Worm (Caenorhabditis elegans) whole organism, mixed stage, embryonic: ENCODE measurements around the gene Y69A2AR.19.

Experiments used
- blmp-1 ChIP-seq: fragments of 150-350 bp; optimal IDR thresholded peaks from 2 replicates; lab custom pipeline; 2014; ENCODE audit warnings: missing biosample characterization, missing genetic modification characterization
- ceh-39 ChIP-seq: fragments of 150-350 bp; optimal IDR thresholded peaks from 2 replicates; lab custom pipeline; 2014; ENCODE audit warnings: missing biosample characterization, missing genetic modification characterization
- ceh-83 ChIP-seq: fragments of 200-800 bp; sonication (Bioruptor generic); optimal IDR thresholded peaks from 2 replicates; lab custom pipeline; 2018; ENCODE audit warnings: mild to moderate bottlenecking, missing genetic modification characterization, missing compliant biosample characterization
- ces-1 ChIP-seq: fragments of 150-350 bp; optimal IDR thresholded peaks from 2 replicates; lab custom pipeline; 2014; ENCODE audit warnings: missing biosample characterization, missing genetic modification reagents, missing genetic modification characterization
- elt-1 ChIP-seq: sonication (generic microtip); optimal IDR thresholded peaks from 2 replicates; lab custom pipeline; 2017; ENCODE audit warnings: missing genetic modification characterization, mild to moderate bottlenecking, missing compliant biosample characterization, antibody characterized with exemption, moderate library complexity, borderline replicate concordance; ENCODE audit not compliant: insufficient read depth
- elt-3 ChIP-seq: fragments of 150-350 bp; optimal IDR thresholded peaks from 2 replicates; lab custom pipeline; 2014; ENCODE audit warnings: missing biosample characterization, missing genetic modification characterization
- ham-2 ChIP-seq: fragments of 200-800 bp; sonication (Bioruptor generic); optimal IDR thresholded peaks from 2 replicates; lab custom pipeline; 2018; ENCODE audit warnings: mild to moderate bottlenecking, missing genetic modification characterization, missing compliant biosample characterization
- hlh-1 ChIP-seq: fragments of 150-350 bp; optimal IDR thresholded peaks from 2 replicates; lab custom pipeline; 2014; ENCODE audit warnings: missing biosample characterization, missing genetic modification reagents, missing genetic modification characterization
- lin-13 ChIP-seq: fragments of 150-350 bp; optimal IDR thresholded peaks from 2 replicates; lab custom pipeline; 2014; ENCODE audit warnings: missing biosample characterization, missing genetic modification characterization
- mab-5 ChIP-seq: fragments of 150-350 bp; optimal IDR thresholded peaks from 2 replicates; lab custom pipeline; 2014; ENCODE audit warnings: missing biosample characterization, missing genetic modification characterization
- mep-1 ChIP-seq: fragments of 150-350 bp; optimal IDR thresholded peaks from 2 replicates; lab custom pipeline; 2017; ENCODE audit warnings: missing biosample characterization, missing genetic modification reagents, missing genetic modification characterization, inconsistent platforms
- nhr-12 ChIP-seq: fragments of 150-350 bp; optimal IDR thresholded peaks from 2 replicates; lab custom pipeline; 2014; ENCODE audit warnings: missing biosample characterization, missing genetic modification characterization
- nhr-2 ChIP-seq: fragments of 150-350 bp; optimal IDR thresholded peaks from 2 replicates; lab custom pipeline; 2014; ENCODE audit warnings: missing biosample characterization, missing genetic modification characterization
- nhr-28 ChIP-seq: fragments of 150-350 bp; optimal IDR thresholded peaks from 2 replicates; lab custom pipeline; 2014; ENCODE audit warnings: missing biosample characterization, missing genetic modification characterization
- nhr-76 ChIP-seq: sonication (generic microtip); optimal IDR thresholded peaks from 2 replicates; lab custom pipeline; 2017; ENCODE audit warnings: missing biosample characterization, missing genetic modification characterization
- pha-4 ChIP-seq: fragments of 150-350 bp; optimal IDR thresholded peaks from 2 replicates; lab custom pipeline; 2018; ENCODE audit warnings: missing biosample characterization, missing genetic modification reagents, missing genetic modification characterization
- snpc-4 ChIP-seq: fragments of 150-350 bp; optimal IDR thresholded peaks from 2 replicates; lab custom pipeline; 2014; ENCODE audit warnings: missing biosample characterization, missing genetic modification characterization
- unc-120 ChIP-seq: sonication (generic microtip); optimal IDR thresholded peaks from 2 replicates; lab custom pipeline; 2017; ENCODE audit warnings: missing genetic modification characterization, missing compliant biosample characterization; ENCODE audit not compliant: poor library complexity, severe bottlenecking
- unc-62 ChIP-seq: fragments of 150-350 bp; optimal IDR thresholded peaks from 2 replicates; lab custom pipeline; 2014; ENCODE audit warnings: missing biosample characterization, missing genetic modification reagents, missing genetic modification characterization
- ztf-11 ChIP-seq: fragments of 150-350 bp; optimal IDR thresholded peaks from 2 replicates; lab custom pipeline; 2014; ENCODE audit warnings: missing biosample characterization, missing genetic modification characterization

Y69A2AR.19 gene

DNA sequence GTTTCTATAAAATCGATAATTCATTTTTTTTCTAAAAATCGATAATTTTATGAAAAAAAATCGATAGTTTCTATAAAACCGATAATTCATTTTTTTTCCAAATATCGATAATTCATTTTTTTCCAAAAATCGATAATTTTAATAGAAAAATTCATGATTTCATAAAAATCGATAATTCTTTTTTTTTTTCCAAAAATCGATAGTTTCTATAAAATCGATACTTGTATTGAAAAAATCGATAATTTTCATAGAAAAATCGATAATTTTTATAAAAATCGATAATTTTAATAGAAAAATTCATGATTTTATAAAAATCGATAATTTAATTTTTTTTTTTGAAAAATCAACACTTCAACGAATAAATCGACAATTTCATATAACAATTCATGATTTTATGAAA, 40.7 kb downstream of the Y69A2AR.19 start:
- TF ChIP-seq unc-62 (GFP tag; lab: Kevin White, UChicago) (no peak), unc-120 (no peak), snpc-4 (tag; lab: Kevin White, UChicago) (no peak), elt-3 (tag; lab: Kevin White, UChicago) (no peak), pha-4 (tag; lab: Kevin White, UChicago) (no peak), ces-1 (GFP tag; lab: Kevin White, UChicago) (no peak), elt-1 (tag; lab: Kevin White, UChicago) (no peak), ceh-39 (tag; lab: Kevin White, UChicago) (no peak), ztf-11 (tag; lab: Kevin White, UChicago) (no peak), ceh-83 (GFP tag; lab: Kevin White, UChicago) (no peak)

DNA sequence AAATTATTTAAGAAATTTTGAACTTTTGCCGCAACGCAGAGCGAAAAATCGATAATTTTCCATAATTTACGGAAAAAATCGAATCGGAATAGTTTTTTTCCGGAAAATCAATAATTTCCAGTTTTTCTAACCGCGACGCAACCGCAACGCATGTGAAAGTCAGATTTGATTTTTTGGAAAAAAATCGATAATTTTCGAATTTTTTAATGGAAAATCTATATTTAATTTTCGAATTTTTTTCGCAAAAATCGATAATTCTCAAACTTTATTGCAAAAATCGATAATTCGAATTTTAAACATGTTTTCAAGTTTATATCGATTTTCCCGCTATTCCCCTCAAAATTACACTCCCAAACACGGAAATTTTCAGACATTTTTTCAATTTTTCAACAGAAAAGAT, 41.7 kb downstream of the Y69A2AR.19 start:
- no peak for TF ChIP-seq pha-4 (tag; lab: Kevin White, UChicago)
- TF ChIP-seq unc-120 = no peak
- TF ChIP-seq ces-1 (GFP tag; lab: Kevin White, UChicago) = no peak

- no peak for TF ChIP-seq mab-5 (tag; lab: Kevin White, UChicago)
- TF ChIP-seq ces-1 (GFP tag; lab: Kevin White, UChicago) = peak; percentile 89
Measured at ce11 chrIV:2537741-2538140, 49.1 kb downstream of the Y69A2AR.19 start.

- TF ChIP-seq ceh-83 (GFP tag; lab: Kevin White, UChicago) (no peak), lin-13 (no peak), snpc-4 (tag; lab: Kevin White, UChicago) (no peak), nhr-28 (tag; lab: Kevin White, UChicago) (no peak), nhr-2 (no peak), nhr-12 (tag; lab: Kevin White, UChicago) (no peak), ham-2 (no peak), mep-1 (tag; lab: Kevin White, UChicago) (no peak), blmp-1 (tag; lab: Kevin White, UChicago) (no peak), nhr-76 (tag; lab: Kevin White, UChicago) (no peak), hlh-1 (tag; lab: Kevin White, UChicago) (no peak), unc-120 (no peak)
Measured at ce11 chrIV:2542001-2542400, 53.4 kb downstream of the Y69A2AR.19 start, which contains the start of gene sprr-3. Gene sprr-3, plus strand, starts transcription at chrIV:2542301.
